Worm (Caenorhabditis elegans) whole organism, L1 larva: Measurements from ENCODE around the gene clec-208.
"Not testable (repeated sequence)": the region's sequence is repeated elsewhere in the genome, so short reads cannot be mapped to it uniquely, and the experiment has no call there.

Experiments
- Y116A8C.19 ChIP-seq: sonication (generic microtip); optimal IDR thresholded peaks from 2 replicates; lab custom pipeline; 2016; ENCODE audit warnings: missing compliant biosample characterization, missing genetic modification characterization, borderline replicate concordance
- ama-1 ChIP-seq: fragments of 150-350 bp; optimal IDR thresholded peaks from 2 replicates; lab custom pipeline; 2014
- ceh-63 ChIP-seq: fragments of 200-800 bp; sonication (Bioruptor generic); optimal IDR thresholded peaks from 2 replicates; lab custom pipeline; 2018; ENCODE audit warnings: mild to moderate bottlenecking, missing genetic modification characterization, missing compliant biosample characterization
- ceh-8 ChIP-seq: fragments of 200-800 bp; sonication (Bioruptor generic); optimal IDR thresholded peaks from 2 replicates; lab custom pipeline; 2018; ENCODE audit warnings: mild to moderate bottlenecking, missing genetic modification characterization, moderate library complexity, missing compliant biosample characterization
- ceh-88 ChIP-seq: fragments of 200-800 bp; sonication (Bioruptor generic); IDR thresholded peaks from 2 replicates; pipeline ENCODE4 v1.3.6; 2022; ENCODE audit warnings: missing genetic modification characterization, missing compliant biosample characterization
- ces-1 ChIP-seq: fragments of 150-350 bp; optimal IDR thresholded peaks from 2 replicates; lab custom pipeline; 2014; ENCODE audit warnings: missing biosample characterization, missing genetic modification reagents, missing genetic modification characterization
- efl-1 ChIP-seq, 4 experiments: fragments of 150-350 bp; optimal IDR thresholded peaks in 3 of 4; peaks in 1 of 4; 1 replicate in 1 of 4; 2 replicates in 3 of 4; lab custom pipeline; 2014; ENCODE audit warnings: missing biosample characterization in 2 of 4, missing genetic modification characterization in 2 of 4, missing genetic modification reagents in 2 of 4
- efl-3 ChIP-seq: fragments of 200-800 bp; sonication (Bioruptor generic); optimal IDR thresholded peaks from 2 replicates; lab custom pipeline; 2018; ENCODE audit warnings: mild to moderate bottlenecking, missing genetic modification characterization, missing compliant biosample characterization
- elt-3 ChIP-seq, 6 experiments: fragments of 150-350 bp in 1 of 6; sonication (generic microtip); optimal IDR thresholded peaks; 2 replicates each; lab custom pipeline; 2017 to 2018; ENCODE audit warnings: missing biosample characterization in 6 of 6, missing genetic modification characterization in 6 of 6, inconsistent platforms in 1 of 6
- ets-5 ChIP-seq: fragments of 200-800 bp; sonication (Bioruptor generic); IDR thresholded peaks from 2 replicates; pipeline ENCODE4 v1.3.6; 2022; ENCODE audit warnings: missing genetic modification characterization, missing compliant biosample characterization
- grh-1 ChIP-seq: fragments of 200-800 bp; sonication (Bioruptor generic); IDR thresholded peaks from 2 replicates; pipeline ENCODE4 v1.3.6; 2022; ENCODE audit warnings: missing genetic modification reagents, missing genetic modification characterization, missing compliant biosample characterization
- isw-1 ChIP-seq: fragments of 200-800 bp; sonication (Bioruptor generic); IDR thresholded peaks from 2 replicates; pipeline ENCODE4 v1.3.6; 2022; ENCODE audit warnings: missing genetic modification characterization, missing compliant biosample characterization
- jun-1 ChIP-seq: fragments of 150-350 bp; optimal IDR thresholded peaks from 2 replicates; lab custom pipeline; 2014; ENCODE audit warnings: missing biosample characterization, missing genetic modification reagents, missing genetic modification characterization
- lin-14 ChIP-seq: fragments of 200-800 bp; sonication (Bioruptor generic); optimal IDR thresholded peaks from 2 replicates; lab custom pipeline; 2018; ENCODE audit warnings: mild to moderate bottlenecking, missing genetic modification characterization, moderate library complexity, missing compliant biosample characterization
- lsy-2 ChIP-seq, 2 experiments: fragments of 150-350 bp; optimal IDR thresholded peaks; 2 replicates each; lab custom pipeline; 2014; ENCODE audit warnings: missing biosample characterization in 2 of 2, missing genetic modification characterization in 2 of 2
- mab-9 ChIP-seq: fragments of 200-800 bp; sonication (Bioruptor generic); IDR thresholded peaks from 2 replicates; pipeline ENCODE4 v1.3.6; 2022; ENCODE audit warnings: missing genetic modification reagents, missing genetic modification characterization, missing compliant biosample characterization
- mef-2 ChIP-seq: fragments of 150-350 bp; optimal IDR thresholded peaks from 2 replicates; lab custom pipeline; 2014; ENCODE audit warnings: missing biosample characterization, missing genetic modification characterization
- mep-1 ChIP-seq: fragments of 150-350 bp; optimal IDR thresholded peaks from 2 replicates; lab custom pipeline; 2014; ENCODE audit warnings: missing biosample characterization, missing genetic modification characterization
- nhr-11 ChIP-seq: fragments of 150-350 bp; optimal IDR thresholded peaks from 2 replicates; lab custom pipeline; 2014; ENCODE audit warnings: missing biosample characterization, missing genetic modification characterization
- nhr-237 ChIP-seq: fragments of 150-350 bp; optimal IDR thresholded peaks from 2 replicates; lab custom pipeline; 2014; ENCODE audit warnings: missing biosample characterization, missing genetic modification characterization
- nhr-71 ChIP-seq: sonication (generic microtip); optimal IDR thresholded peaks from 2 replicates; lab custom pipeline; 2016; ENCODE audit warnings: mild to moderate bottlenecking, missing genetic modification characterization, moderate library complexity, missing compliant biosample characterization
- nhr-84 ChIP-seq: sonication (generic microtip); optimal IDR thresholded peaks from 2 replicates; lab custom pipeline; 2017; ENCODE audit warnings: missing biosample characterization, missing genetic modification characterization
- nhr-85 ChIP-seq: sonication (generic microtip); peaks from one replicate; lab custom pipeline; 2016; ENCODE audit warnings: missing genetic modification characterization, inconsistent platforms, missing compliant biosample characterization
- nhr-90 ChIP-seq: sonication (generic microtip); optimal IDR thresholded peaks from 2 replicates; lab custom pipeline; 2016; ENCODE audit warnings: mild to moderate bottlenecking, missing genetic modification characterization, missing compliant biosample characterization; ENCODE audit not compliant: poor library complexity
- pag-3 ChIP-seq: sonication (generic microtip); optimal IDR thresholded peaks from 2 replicates; lab custom pipeline; 2017; ENCODE audit warnings: missing genetic modification characterization, mild to moderate bottlenecking, missing compliant biosample characterization, antibody characterized with exemption, borderline replicate concordance; ENCODE audit not compliant: insufficient read depth
- pax-3 ChIP-seq: fragments of 200-800 bp; sonication (Bioruptor generic); optimal IDR thresholded peaks from 2 replicates; lab custom pipeline; 2018; ENCODE audit warnings: mild to moderate bottlenecking, missing genetic modification characterization, moderate library complexity, missing compliant biosample characterization
- skn-1 ChIP-seq: fragments of 150-350 bp; optimal IDR thresholded peaks from 2 replicates; lab custom pipeline; 2014; ENCODE audit warnings: missing biosample characterization, missing genetic modification characterization
- snpc-4 ChIP-seq: fragments of 150-350 bp; optimal IDR thresholded peaks from 2 replicates; lab custom pipeline; 2014; ENCODE audit warnings: missing biosample characterization, missing genetic modification characterization
- sox-4 ChIP-seq: sonication (generic microtip); optimal IDR thresholded peaks from 2 replicates; lab custom pipeline; 2016; ENCODE audit warnings: missing genetic modification characterization, missing compliant biosample characterization
- swsn-7 ChIP-seq: sonication (generic microtip); optimal IDR thresholded peaks from 2 replicates; lab custom pipeline; 2016; ENCODE audit warnings: missing genetic modification characterization, missing compliant biosample characterization
- tbx-2 ChIP-seq: sonication (generic microtip); optimal IDR thresholded peaks from 2 replicates; lab custom pipeline; 2016; ENCODE audit warnings: missing genetic modification characterization, missing compliant biosample characterization
- unc-30 ChIP-seq: sonication (generic microtip); optimal IDR thresholded peaks from 2 replicates; lab custom pipeline; 2017; ENCODE audit warnings: missing biosample characterization, missing genetic modification characterization

Gene clec-208

ce11 chrV:2085745-2086267 is 11.9 kb upstream of the clec-208 start, which contains the start of gene F36F12.3:
TSS of gene F36F12.3 (plus strand) at chrV:2085795.
- TF ChIP-seq mef-2; skn-1 (tag; lab: Kevin White, UChicago); nhr-85 (tag; lab: Kevin White, UChicago): not testable (repeated sequence)

DNA sequence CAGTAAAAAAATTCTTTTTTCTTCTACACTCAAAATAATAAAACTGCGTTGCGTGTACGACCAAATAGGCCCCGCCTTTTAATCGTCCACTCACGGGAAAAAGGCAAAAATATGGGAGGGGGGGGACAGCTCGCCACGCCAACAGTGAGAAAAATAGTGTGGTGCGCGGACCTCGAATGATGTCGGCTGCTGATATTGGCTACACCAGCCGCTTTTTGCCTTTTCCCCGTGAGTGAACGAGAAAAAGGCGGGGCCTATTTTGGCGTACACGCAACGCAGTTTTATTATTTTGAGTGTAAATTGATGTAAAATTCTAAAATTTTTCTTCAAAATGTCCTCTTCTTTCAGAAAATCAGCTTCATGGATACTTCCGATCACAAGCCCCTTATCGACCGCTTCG is 7.4 kb upstream of the clec-208 start, which contains the start of gene ztf-28:
Gene ztf-28, plus strand, starts transcription at position 349 of the 400 bp plus-strand sequence.
- not testable (repeated sequence) for TF ChIP-seq ceh-63 (GFP tag; lab: Kevin White, UChicago); mep-1 (tag; lab: Kevin White, UChicago); Y116A8C.19 (tag; lab: Kevin White, UChicago)

ce11 chrV:2095204-2095603 is 2.5 kb upstream of the clec-208 start, which contains the start of gene F36F12.2:
TSS of gene F36F12.2 (minus strand) at chrV:2095304.
- TF ChIP-seq elt-3 (tag; optimal IDR thresholded peaks at IDR 0.05; lab: Kevin White, UChicago): no peak
- no peak for TF ChIP-seq nhr-71 (tag; lab: Kevin White, UChicago)
- TF ChIP-seq nhr-237 (tag; lab: Kevin White, UChicago): no peak
- no peak for TF ChIP-seq ama-1
- no peak for TF ChIP-seq grh-1
- no peak for TF ChIP-seq pag-3

- TF ChIP-seq mef-2 (no peak), ceh-88 (GFP tag; lab: Robert Waterston, UW) (no peak)
- TF ChIP-seq, all 84 proteins: peak for 0
Observed at ce11 chrV:2095772-2096171, 2.0 kb upstream of the clec-208 start, which contains the start of gene clec-207. TSS of gene clec-207 (plus strand) at chrV:2096072.

DNA sequence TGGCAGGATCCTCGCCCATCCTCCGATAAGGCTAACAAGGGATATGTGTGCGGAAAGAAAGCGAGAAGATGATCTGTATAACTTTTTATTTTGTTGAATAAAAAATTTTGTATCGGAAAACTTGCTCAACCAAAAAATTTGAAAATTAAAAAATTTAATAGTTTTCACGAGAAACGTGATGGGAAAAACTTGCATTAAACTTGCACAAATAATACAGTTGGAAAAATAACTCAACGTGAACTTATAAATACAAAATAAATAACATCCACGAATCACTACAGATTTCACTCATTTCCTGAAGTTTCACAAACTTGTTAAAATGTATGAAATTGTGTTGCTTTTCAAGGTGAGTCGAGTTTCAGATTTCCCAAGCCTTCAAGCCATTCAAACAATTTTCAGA is 1.3 kb downstream of the clec-208 start, which contains the start of gene F36F12.7:
Gene F36F12.7, plus strand, starts transcription at position 301 of the 400 bp plus-strand sequence.
- no peak for TF ChIP-seq tbx-2 (tag; lab: Kevin White, UChicago)
- TF ChIP-seq sox-4 (tag; lab: Kevin White, UChicago): no peak
- TF ChIP-seq nhr-85 (tag; lab: Kevin White, UChicago): no peak
- no peak for TF ChIP-seq nhr-84
- TF ChIP-seq ets-5: no peak
- no peak for TF ChIP-seq isw-1 (GFP tag; lab: Robert Waterston, UW)
- no peak for TF ChIP-seq efl-1 (optimal IDR thresholded peaks at IDR 0.05; lab: Kevin White, UChicago)
- no peak for TF ChIP-seq efl-1 (GFP tag; optimal IDR thresholded peaks at IDR 0.05 in 1 of 2; lab: Kevin White, UChicago)
- no peak for TF ChIP-seq nhr-90 (tag; lab: Kevin White, UChicago)
- TF ChIP-seq snpc-4 (tag; lab: Kevin White, UChicago): no peak
- TF ChIP-seq lin-14: no peak
- TF ChIP-seq mab-9: no peak
- no peak for TF ChIP-seq swsn-7 (tag; lab: Kevin White, UChicago)

- TF ChIP-seq jun-1 (no peak), efl-1 (optimal IDR thresholded peaks at IDR 0.05; lab: Kevin White, UChicago) (no peak), efl-1 (GFP tag; optimal IDR thresholded peaks at IDR 0.05 in 1 of 2; lab: Kevin White, UChicago) (peak in 1 of 2 experiments; percentile 55), pax-3 (tag; lab: Kevin White, UChicago) (no peak)
Observed at ce11 chrV:2103118-2103517, 5.4 kb downstream of the clec-208 start, which contains the start of gene F36F12.1. TSS of gene F36F12.1 (minus strand) at chrV:2103218.

DNA sequence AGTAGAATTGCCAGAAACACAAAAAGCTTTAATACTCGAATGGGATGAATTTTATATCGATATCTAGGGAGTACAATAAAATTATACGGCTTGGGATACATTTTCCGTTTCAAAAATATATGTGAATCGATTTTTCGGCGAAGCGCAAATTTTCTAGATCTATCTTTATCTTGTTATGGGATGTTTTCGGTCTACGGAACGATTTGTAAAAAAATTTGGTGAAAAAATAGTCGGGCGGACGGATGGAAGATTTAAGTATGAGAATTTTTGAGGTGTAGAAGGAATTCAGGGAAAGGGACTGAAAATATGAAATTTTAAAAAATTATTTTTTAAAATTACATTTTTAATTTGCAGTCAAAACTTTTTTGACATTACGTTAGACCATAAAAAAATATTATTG is 8.2 kb downstream of the clec-208 start, which contains the start of gene F22F7.4:
Gene F22F7.4, minus strand, starts transcription at position 101 of the 400 bp plus-strand sequence.
- TF ChIP-seq mep-1 (tag; lab: Kevin White, UChicago) (no peak), ceh-8 (GFP tag; lab: Kevin White, UChicago) (no peak), nhr-11 (tag; lab: Kevin White, UChicago) (no peak), efl-3 (GFP tag; lab: Kevin White, UChicago) (no peak), mef-2 (no peak), lsy-2 (tag; optimal IDR thresholded peaks at IDR 0.05; lab: Kevin White, UChicago) (no peak), unc-30 (tag; lab: Kevin White, UChicago) (no peak), mab-9 (no peak), swsn-7 (tag; lab: Kevin White, UChicago) (no peak), ces-1 (GFP tag; lab: Kevin White, UChicago) (no peak), nhr-85 (tag; lab: Kevin White, UChicago) (no peak), grh-1 (no peak)
